Worm (Caenorhabditis elegans): ENCODE measurements around the gene C17E7.4.
A peak's percentile ranks its signal among the peaks of the same experiment; 100 is the strongest.

Gene C17E7.4

DNA sequence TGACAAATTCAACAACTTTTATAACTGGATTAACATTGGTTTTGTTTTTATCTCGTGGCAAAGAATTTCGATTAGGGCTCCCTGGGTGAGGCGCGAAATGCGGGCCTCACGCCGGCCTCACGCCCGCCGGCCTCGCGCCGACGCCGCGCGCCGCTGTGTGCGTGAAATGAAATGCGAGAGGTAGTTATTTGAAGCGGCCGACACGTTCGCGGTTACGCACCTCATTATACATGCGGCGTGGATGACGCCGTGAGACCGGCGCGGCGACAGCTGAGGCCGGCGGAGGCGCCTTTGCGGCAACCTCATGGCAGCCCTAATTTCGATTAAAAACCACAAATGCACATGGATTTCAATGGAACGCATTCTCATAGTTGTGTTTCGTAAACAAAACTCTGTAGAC, 34.9 kb downstream of the C17E7.4 start:
- TF ChIP-seq jun-1 (tag; optimal IDR thresholded peaks at IDR 0.05), result no peak
- TF ChIP-seq ZK546.5 (tag; optimal IDR thresholded peaks at IDR 0.05), result no peak
- no peak for TF ChIP-seq R02D3.7 (tag; optimal IDR thresholded peaks at IDR 0.05)
- TF ChIP-seq nhr-67 (tag; optimal IDR thresholded peaks at IDR 0.05), result no peak
- no peak for TF ChIP-seq fkh-10 (GFP tag; optimal IDR thresholded peaks at IDR 0.05)
- TF ChIP-seq mdl-1 (tag; optimal IDR thresholded peaks at IDR 0.05), result no peak
- TF ChIP-seq aly-2 (tag; optimal IDR thresholded peaks at IDR 0.05), result no peak
- no peak for TF ChIP-seq zag-1 (tag; optimal IDR thresholded peaks at IDR 0.05)
- no peak for TF ChIP-seq elt-3 (tag; optimal IDR thresholded peaks at IDR 0.05)

DNA sequence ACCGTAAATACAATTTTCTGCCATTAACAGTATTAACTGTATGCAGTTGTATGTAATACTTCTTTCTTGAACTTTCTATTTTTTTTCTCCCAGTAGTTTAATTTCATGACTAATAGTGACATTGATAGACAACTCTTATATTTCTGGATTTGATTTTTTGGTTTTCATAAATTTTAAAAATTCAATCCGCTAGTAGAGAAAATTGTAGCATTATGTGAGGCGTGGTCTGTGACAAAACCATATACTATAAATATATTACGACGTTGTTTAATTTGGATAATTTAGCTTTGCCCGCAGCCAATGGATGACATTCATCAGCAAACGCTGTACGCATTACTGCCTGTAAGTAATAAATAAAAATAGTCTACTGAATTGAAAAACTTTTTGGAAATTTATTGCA, 36.4 kb downstream of the C17E7.4 start, which contains the start of gene srx-64:
Gene srx-64 (plus strand): TSS at position 301 of the 400 bp plus-strand sequence.
- no peak for TF ChIP-seq unc-39 (tag; optimal IDR thresholded peaks at IDR 0.05)
- TF ChIP-seq ama-1 (optimal IDR thresholded peaks at IDR 0.05), result no peak
- no peak for TF ChIP-seq lin-15B (tag; optimal IDR thresholded peaks at IDR 0.05)

- no peak for TF ChIP-seq unc-39 (tag; optimal IDR thresholded peaks at IDR 0.05)
- no peak for TF ChIP-seq hmg-11 (tag; optimal IDR thresholded peaks at IDR 0.05)
- TF ChIP-seq elt-3 (tag; optimal IDR thresholded peaks at IDR 0.05), result no peak
- no peak for TF ChIP-seq lsy-12 (tag; optimal IDR thresholded peaks at IDR 0.05)
Observed at ce11 chrV:3931326-3931725, 38.7 kb downstream of the C17E7.4 start, which contains the start of gene srx-63. Gene srx-63, plus strand, starts transcription at chrV:3931626.

- TF ChIP-seq pqm-1 (tag; optimal IDR thresholded peaks at IDR 0.05) (peak; percentile 0), elt-2 (tag; optimal IDR thresholded peaks at IDR 0.05) (peak; percentile 78), ama-1 (optimal IDR thresholded peaks at IDR 0.05) (no peak)
Observed at ce11 chrV:3935892-3936478, 43.3 kb downstream of the C17E7.4 start, which contains the start of gene cyp-35A5. Gene cyp-35A5, plus strand, starts transcription at chrV:3936326.

DNA sequence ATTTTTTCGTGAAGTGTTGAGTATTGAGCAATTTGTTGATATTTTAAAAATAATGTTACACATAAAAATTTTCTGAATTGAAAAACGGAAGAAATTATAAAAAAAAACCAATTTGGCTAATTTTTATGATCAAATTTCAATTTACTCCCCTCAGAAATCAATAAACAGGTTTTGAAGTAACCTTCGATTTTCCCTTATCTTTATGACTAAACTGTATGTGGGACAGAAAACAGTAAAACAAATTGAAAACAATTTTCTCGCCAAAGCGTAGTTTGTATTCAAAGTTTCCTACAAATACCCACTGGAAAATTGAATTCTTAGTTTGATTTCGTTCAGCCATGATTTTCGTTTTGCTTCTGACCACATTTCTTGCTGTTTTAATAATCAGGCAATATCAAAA, 46.1 kb downstream of the C17E7.4 start, which contains the start of gene cyp-35B1:
Gene cyp-35B1 (plus strand): TSS at position 244 of the 400 bp plus-strand sequence.
- TF ChIP-seq mdl-1 (tag; optimal IDR thresholded peaks at IDR 0.05), result no peak
- TF ChIP-seq ceh-28 (tag; optimal IDR thresholded peaks at IDR 0.05), result peak; percentile 19

DNA sequence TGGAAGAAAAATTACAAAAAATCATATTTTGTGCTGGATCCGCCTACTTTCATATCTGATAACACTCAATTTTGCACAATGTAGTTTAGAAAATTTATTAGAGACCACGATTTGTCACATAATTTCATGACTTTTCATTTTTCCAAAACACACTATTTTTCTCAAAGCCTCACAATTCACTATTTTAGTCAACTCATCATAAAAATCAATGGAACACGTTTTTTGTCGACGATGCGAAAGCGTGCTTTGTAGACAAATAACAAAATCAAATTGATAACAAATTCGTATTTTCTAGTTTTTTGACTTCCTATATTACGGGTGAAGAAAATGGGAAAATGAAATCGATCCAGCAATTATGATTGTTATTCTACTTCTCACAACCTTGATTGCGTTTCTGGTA, 49.2 kb downstream of the C17E7.4 start, which contains the start of gene cyp-35B2:
Gene cyp-35B2 (plus strand): TSS at position 301 of the 400 bp plus-strand sequence.
- TF ChIP-seq fkh-2 (tag; optimal IDR thresholded peaks at IDR 0.05) (no peak), daf-12 (tag; optimal IDR thresholded peaks at IDR 0.05) (no peak), aly-2 (tag; optimal IDR thresholded peaks at IDR 0.05) (no peak), tbx-2 (tag; optimal IDR thresholded peaks at IDR 0.05) (no peak)

- no peak for TF ChIP-seq pqm-1 (tag; optimal IDR thresholded peaks at IDR 0.05)
- no peak for TF ChIP-seq elt-3 (tag; optimal IDR thresholded peaks at IDR 0.05)
- no peak for TF ChIP-seq lsy-12 (tag; optimal IDR thresholded peaks at IDR 0.05)
- no peak for TF ChIP-seq ZK546.5 (tag; optimal IDR thresholded peaks at IDR 0.05)
- TF ChIP-seq unc-62 (GFP tag; optimal IDR thresholded peaks at IDR 0.05), result no peak
- no peak for TF ChIP-seq daf-12 (tag; optimal IDR thresholded peaks at IDR 0.05)
- TF ChIP-seq sea-2 (GFP tag; optimal IDR thresholded peaks at IDR 0.05), result no peak
- no peak for TF ChIP-seq nhr-28 (tag; optimal IDR thresholded peaks at IDR 0.05)
Observed at ce11 chrV:3943364-3943763, 50.7 kb downstream of the C17E7.4 start.

All from whole organism, L3 larva.